Worm (Caenorhabditis elegans) whole organism, L3 larva: Measurements from ENCODE around the gene C14C6.3.

ENCODE experiments used
- ceh-82 ChIP-seq: fragments of 150-350 bp; optimal IDR thresholded peaks from 2 replicates; lab custom pipeline; 2014; ENCODE audit warnings: missing biosample characterization, missing genetic modification characterization
- fkh-10 ChIP-seq: sonication (generic microtip); optimal IDR thresholded peaks from 2 replicates; lab custom pipeline; 2017; ENCODE audit warnings: missing biosample characterization, missing genetic modification reagents, missing genetic modification characterization
- jun-1 ChIP-seq: fragments of 150-350 bp; optimal IDR thresholded peaks from 2 replicates; lab custom pipeline; 2014; ENCODE audit warnings: missing biosample characterization, missing genetic modification reagents, missing genetic modification characterization
- mdl-1 ChIP-seq: fragments of 150-350 bp; optimal IDR thresholded peaks from 2 replicates; lab custom pipeline; 2014; ENCODE audit warnings: missing biosample characterization, missing genetic modification characterization
- nhr-25 ChIP-seq: sonication (generic microtip); optimal IDR thresholded peaks from 2 replicates; lab custom pipeline; 2017; ENCODE audit warnings: missing biosample characterization, missing genetic modification characterization
- nhr-67 ChIP-seq: fragments of 150-350 bp; optimal IDR thresholded peaks from 2 replicates; lab custom pipeline; 2014; ENCODE audit warnings: missing biosample characterization, missing genetic modification characterization
- nhr-77 ChIP-seq: fragments of 150-350 bp; optimal IDR thresholded peaks from 2 replicates; lab custom pipeline; 2014; ENCODE audit warnings: missing biosample characterization, missing genetic modification characterization
- skn-1 ChIP-seq: fragments of 150-350 bp; optimal IDR thresholded peaks from 2 replicates; lab custom pipeline; 2014; ENCODE audit warnings: missing biosample characterization, missing genetic modification characterization
- unc-62 ChIP-seq: fragments of 150-350 bp; sonication (generic microtip); optimal IDR thresholded peaks from 4 replicates; lab custom pipeline; 2014; ENCODE audit warnings: missing biosample characterization, missing genetic modification reagents, missing genetic modification characterization
- ztf-4 ChIP-seq: fragments of 150-350 bp; optimal IDR thresholded peaks from 2 replicates; lab custom pipeline; 2014; ENCODE audit warnings: missing biosample characterization, missing genetic modification characterization

DNA sequence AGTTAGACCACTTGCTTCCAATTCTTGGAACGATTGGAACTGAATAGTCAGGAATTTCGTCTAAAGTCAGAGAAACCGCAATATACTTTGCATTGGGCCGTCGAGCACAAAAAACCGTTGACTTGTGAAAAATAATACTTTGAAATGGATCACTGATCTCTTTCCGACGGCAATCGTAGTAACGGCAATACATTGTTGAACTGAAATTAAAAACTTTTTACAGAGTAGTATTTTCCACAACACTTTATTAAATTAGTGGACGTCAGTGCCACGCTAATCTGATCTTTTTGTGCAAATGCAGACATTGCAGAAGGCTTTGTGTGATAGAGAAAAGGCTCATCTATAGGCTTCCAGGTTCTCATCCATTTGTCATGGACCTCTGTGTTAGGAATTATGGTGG is 9.1 kb downstream of the C14C6.3 start:
- TF ChIP-seq ztf-4: no peak
- TF ChIP-seq unc-62 (GFP tag; lab: Kevin White, UChicago): no peak
- no peak for TF ChIP-seq skn-1 (tag; lab: Kevin White, UChicago)
- TF ChIP-seq fkh-10 (GFP tag; lab: Kevin White, UChicago): no peak
- TF ChIP-seq nhr-67 (tag; lab: Kevin White, UChicago): no peak
- TF ChIP-seq mdl-1: no peak
- TF ChIP-seq nhr-25 (tag; lab: Kevin White, UChicago): no peak
- TF ChIP-seq nhr-77 (tag; lab: Kevin White, UChicago): no peak
- no peak for TF ChIP-seq jun-1 (tag; lab: Kevin White, UChicago)
- no peak for TF ChIP-seq ceh-82 (tag; lab: Kevin White, UChicago)
